Fruit fly (Drosophila melanogaster): ENCODE data around the gene CG5111.
A peak's percentile ranks its signal among the peaks of the same experiment; 100 is the strongest.

Gene CG5111

dm6 chr3R:25505975-25506374 is at the start of gene CG5111:
Gene CG5111, plus strand, starts transcription at chr3R:25506275.
- no peak for TF ChIP-seq CG17801 (GFP tag; optimal IDR thresholded peaks at IDR 0.05; ENCODE audit: partially characterized antibody)

- no peak for TF ChIP-seq CG17801 (GFP tag; optimal IDR thresholded peaks at IDR 0.05; ENCODE audit: partially characterized antibody)
These were observed 49.0 kb upstream of the CG5111 start for dm6 chr3R:25457097-25457496.

- no peak for TF ChIP-seq CG17801 (GFP tag; optimal IDR thresholded peaks at IDR 0.05; ENCODE audit: partially characterized antibody)
These were observed 46.8 kb upstream of the CG5111 start for dm6 chr3R:25459200-25459809.

dm6 chr3R:25460650-25461049 is 45.4 kb upstream of the CG5111 start:
- no peak for TF ChIP-seq CG17801 (GFP tag; optimal IDR thresholded peaks at IDR 0.05; ENCODE audit: partially characterized antibody)

dm6 chr3R:25461666-25462065 is 44.4 kb upstream of the CG5111 start:
- no peak for TF ChIP-seq CG17801 (GFP tag; optimal IDR thresholded peaks at IDR 0.05; ENCODE audit: partially characterized antibody)

- TF ChIP-seq CG17801 (GFP tag; optimal IDR thresholded peaks at IDR 0.05; ENCODE audit: partially characterized antibody) = no peak
These were observed 43.3 kb upstream of the CG5111 start for dm6 chr3R:25462642-25463317.

- TF ChIP-seq CG17801 (GFP tag; optimal IDR thresholded peaks at IDR 0.05; ENCODE audit: partially characterized antibody) = no peak
These were observed 39.9 kb upstream of the CG5111 start for dm6 chr3R:25466166-25466565.

dm6 chr3R:25471853-25472634 is 34.0 kb upstream of the CG5111 start:
- TF ChIP-seq CG17801 (GFP tag; optimal IDR thresholded peaks at IDR 0.05; ENCODE audit: partially characterized antibody) = no peak

- peak; percentile 95 for TF ChIP-seq CG17801 (GFP tag; optimal IDR thresholded peaks at IDR 0.05; ENCODE audit: partially characterized antibody)
These were observed 33.2 kb upstream of the CG5111 start, which contains the start of the genes Fur1 and Vps33B for dm6 chr3R:25472635-25473552. Gene Fur1, minus strand, starts transcription at chr3R:25473058. Gene Vps33B, plus strand, starts transcription at chr3R:25473490.

- TF ChIP-seq CG17801 (GFP tag; optimal IDR thresholded peaks at IDR 0.05; ENCODE audit: partially characterized antibody) = peak; percentile 24
These were observed 29.3 kb upstream of the CG5111 start, which contains the start of the genes CG4553 and MED28 for dm6 chr3R:25476744-25477143. Gene CG4553, minus strand, starts transcription at chr3R:25476915. Gene MED28, plus strand, starts transcription at chr3R:25477003.

- peak; percentile 63 for TF ChIP-seq CG17801 (GFP tag; optimal IDR thresholded peaks at IDR 0.05; ENCODE audit: partially characterized antibody)
These were observed 23.5 kb upstream of the CG5111 start, which contains the start of the genes XNP, CG42488 and CG5116 for dm6 chr3R:25482463-25483173. Gene XNP, minus strand, starts transcription at chr3R:25482834. Gene CG42488, plus strand, starts transcription at chr3R:25483098. Gene CG5116, plus strand, starts transcription at chr3R:25483098.

dm6 chr3R:25489116-25489515 is 17.0 kb upstream of the CG5111 start:
- TF ChIP-seq CG17801 (GFP tag; optimal IDR thresholded peaks at IDR 0.05; ENCODE audit: partially characterized antibody) = peak; percentile 17

- TF ChIP-seq CG17801 (GFP tag; optimal IDR thresholded peaks at IDR 0.05; ENCODE audit: partially characterized antibody) = no peak
These were observed 16.4 kb upstream of the CG5111 start for dm6 chr3R:25489685-25490084.

- TF ChIP-seq CG17801 (GFP tag; optimal IDR thresholded peaks at IDR 0.05; ENCODE audit: partially characterized antibody) = no peak
These were observed 15.7 kb upstream of the CG5111 start for dm6 chr3R:25490375-25490774.
